Worm (Caenorhabditis elegans): ENCODE measurements around the gene Y47D3A.32.

- no peak for TF ChIP-seq K09A11.1 (tag; optimal IDR thresholded peaks at IDR 0.05; ENCODE audit: insufficient read depth)
- TF ChIP-seq pqm-1 (tag; optimal IDR thresholded peaks at IDR 0.05): no peak
- no peak for TF ChIP-seq pha-4 (tag; optimal IDR thresholded peaks at IDR 0.05)
- no peak for TF ChIP-seq hlh-15 (tag; optimal IDR thresholded peaks at IDR 0.05)
- TF ChIP-seq unc-42 (tag; optimal IDR thresholded peaks at IDR 0.05): no peak
- TF ChIP-seq pha-2 (tag; optimal IDR thresholded peaks at IDR 0.05): no peak
- TF ChIP-seq nhr-11 (tag; optimal IDR thresholded peaks at IDR 0.05): no peak
- no peak for TF ChIP-seq rnt-1 (tag; optimal IDR thresholded peaks at IDR 0.05)
- TF ChIP-seq ceh-19 (GFP tag; optimal IDR thresholded peaks at IDR 0.05): no peak
- TF ChIP-seq lim-6 (tag; optimal IDR thresholded peaks at IDR 0.05): no peak
- TF ChIP-seq unc-86 (tag; optimal IDR thresholded peaks at IDR 0.05): no peak
- no peak for TF ChIP-seq gmeb-2 (tag; optimal IDR thresholded peaks at IDR 0.05)
- no peak for TF ChIP-seq ama-1 (optimal IDR thresholded peaks at IDR 0.05)
Measured at ce11 chrIII:11231408-11231807, 20.8 kb upstream of the Y47D3A.32 start.
